Worm (Caenorhabditis elegans): ENCODE results near the gene sti-1.

ce11 chrV:752679-753333, 20.5 kb upstream of the sti-1 start, which contains the start of the genes str-262 and srp-1:
- TF ChIP-seq nhr-23 (tag; optimal IDR thresholded peaks at IDR 0.05), result no peak
- TF ChIP-seq aly-2 (tag; optimal IDR thresholded peaks at IDR 0.05), result no peak
- TF ChIP-seq zag-1 (tag; optimal IDR thresholded peaks at IDR 0.05), result no peak

Data from whole organism, L2 larva.